Worm (Caenorhabditis elegans) whole organism, young adult: ENCODE measurements around the gene T11F9.22.

Experiments used
- B0019.2 ChIP-seq: fragments of 200-800 bp; sonication (Bioruptor generic); conservative IDR thresholded peaks from 2 replicates; pipeline ENCODE4 v1.3.6; 2022; ENCODE audit warnings: missing genetic modification reagents, missing genetic modification characterization, missing compliant biosample characterization
- F37B4.10 ChIP-seq: fragments of 200-800 bp; sonication (Bioruptor generic); IDR thresholded peaks from 2 replicates; pipeline ENCODE4 v1.3.6; 2022; ENCODE audit warnings: missing genetic modification characterization, missing compliant biosample characterization
- hsf-1 ChIP-seq: fragments of 200-800 bp; sonication (Bioruptor generic); IDR thresholded peaks from 2 replicates; pipeline ENCODE4 v1.3.6; 2022; ENCODE audit warnings: missing genetic modification reagents, missing genetic modification characterization, missing compliant biosample characterization
- snpc-4 ChIP-seq, 5 experiments: fragments of 150-350 bp in 1 of 5; sonication (generic microtip) in 4 of 5; optimal IDR thresholded peaks; 2 replicates each; lab custom pipeline; 2014 to 2018; ENCODE audit warnings: missing genetic modification characterization in 5 of 5, missing biosample characterization in 3 of 5, antibody characterized with exemption in 2 of 5, mild to moderate bottlenecking in 2 of 5, missing compliant biosample characterization in 2 of 5, missing genotype in 2 of 5, moderate library complexity in 2 of 5, missing genetic modification reagents in 1 of 5

DNA sequence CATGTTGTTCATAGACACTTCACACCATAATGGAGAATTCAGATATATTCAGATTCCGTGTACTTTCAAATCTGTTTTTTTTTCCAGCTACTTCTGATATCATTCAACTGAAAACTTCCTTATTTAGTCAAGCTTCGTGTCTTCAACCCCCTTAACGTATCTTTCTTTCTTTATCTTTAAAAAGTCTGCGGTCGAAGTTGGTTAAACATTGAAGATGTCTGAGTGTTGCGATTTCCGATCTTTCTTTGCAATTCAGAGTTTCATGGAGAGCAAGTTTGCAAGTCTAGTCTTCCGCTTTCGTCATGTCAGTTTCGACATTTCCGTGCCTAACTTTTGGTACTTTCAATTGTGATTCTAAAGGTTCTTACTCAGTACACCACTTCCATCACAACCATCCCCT, 44.3 kb upstream of the T11F9.22 start:
- TF ChIP-seq snpc-4 (GFP tag; optimal IDR thresholded peaks at IDR 0.05; lab: Kevin White, UChicago): no peak
- no peak for TF ChIP-seq snpc-4 (tag; optimal IDR thresholded peaks at IDR 0.05; lab: Kevin White, UChicago)
- no peak for TF ChIP-seq hsf-1 (GFP tag; lab: Robert Waterston, UW)
- TF ChIP-seq B0019.2 (GFP tag; lab: Robert Waterston, UW): no peak
- TF ChIP-seq F37B4.10 (GFP tag; lab: Robert Waterston, UW): no peak
